Worm (Caenorhabditis elegans) whole organism, mixed stage, embryonic: ENCODE results near the gene ztf-17.

Experiments
- M03D4.4 ChIP-seq: sonication (generic microtip); optimal IDR thresholded peaks from 2 replicates; lab custom pipeline; 2017; ENCODE audit warnings: mild to moderate bottlenecking, missing genetic modification characterization, missing compliant biosample characterization
- bed-3 ChIP-seq: fragments of 200-800 bp; sonication (Bioruptor generic); optimal IDR thresholded peaks from 3 replicates; lab custom pipeline; 2018; ENCODE audit warnings: mild to moderate bottlenecking, missing genetic modification characterization, moderate library complexity, missing compliant biosample characterization
- blmp-1 ChIP-seq: fragments of 150-350 bp; optimal IDR thresholded peaks from 2 replicates; lab custom pipeline; 2014; ENCODE audit warnings: missing biosample characterization, missing genetic modification characterization
- ceh-39 ChIP-seq: fragments of 150-350 bp; optimal IDR thresholded peaks from 2 replicates; lab custom pipeline; 2014; ENCODE audit warnings: missing biosample characterization, missing genetic modification characterization
- ceh-43 ChIP-seq: fragments of 200-800 bp; sonication (Bioruptor generic); optimal IDR thresholded peaks from 2 replicates; lab custom pipeline; 2018; ENCODE audit warnings: mild to moderate bottlenecking, missing genetic modification characterization, moderate library complexity, missing compliant biosample characterization
- ceh-83 ChIP-seq: fragments of 200-800 bp; sonication (Bioruptor generic); optimal IDR thresholded peaks from 2 replicates; lab custom pipeline; 2018; ENCODE audit warnings: mild to moderate bottlenecking, missing genetic modification characterization, missing compliant biosample characterization
- ces-1 ChIP-seq: fragments of 150-350 bp; optimal IDR thresholded peaks from 2 replicates; lab custom pipeline; 2014; ENCODE audit warnings: missing biosample characterization, missing genetic modification reagents, missing genetic modification characterization
- cnd-1 ChIP-seq: fragments of 200-800 bp; sonication (Bioruptor generic); optimal IDR thresholded peaks from 2 replicates; lab custom pipeline; 2018; ENCODE audit warnings: mild to moderate bottlenecking, missing genetic modification characterization, missing compliant biosample characterization
- drap-1 ChIP-seq: fragments of 200-800 bp; sonication (Bioruptor generic); optimal IDR thresholded peaks from 3 replicates; lab custom pipeline; 2018; ENCODE audit warnings: mild to moderate bottlenecking, missing genetic modification characterization, missing compliant biosample characterization
- elt-1 ChIP-seq: sonication (generic microtip); optimal IDR thresholded peaks from 2 replicates; lab custom pipeline; 2017; ENCODE audit warnings: missing genetic modification characterization, mild to moderate bottlenecking, missing compliant biosample characterization, antibody characterized with exemption, moderate library complexity, borderline replicate concordance; ENCODE audit not compliant: insufficient read depth
- elt-3 ChIP-seq: fragments of 150-350 bp; optimal IDR thresholded peaks from 2 replicates; lab custom pipeline; 2014; ENCODE audit warnings: missing biosample characterization, missing genetic modification characterization
- flh-1 ChIP-seq: fragments of 200-800 bp; sonication (Bioruptor generic); optimal IDR thresholded peaks from 2 replicates; lab custom pipeline; 2018; ENCODE audit warnings: mild to moderate bottlenecking, missing genetic modification characterization, moderate library complexity, missing compliant biosample characterization
- ham-2 ChIP-seq: fragments of 200-800 bp; sonication (Bioruptor generic); optimal IDR thresholded peaks from 2 replicates; lab custom pipeline; 2018; ENCODE audit warnings: mild to moderate bottlenecking, missing genetic modification characterization, missing compliant biosample characterization
- hlh-1 ChIP-seq: fragments of 150-350 bp; optimal IDR thresholded peaks from 2 replicates; lab custom pipeline; 2014; ENCODE audit warnings: missing biosample characterization, missing genetic modification reagents, missing genetic modification characterization
- lin-13 ChIP-seq: fragments of 150-350 bp; optimal IDR thresholded peaks from 2 replicates; lab custom pipeline; 2014; ENCODE audit warnings: missing biosample characterization, missing genetic modification characterization
- lin-32 ChIP-seq: fragments of 200-800 bp; sonication (Bioruptor generic); optimal IDR thresholded peaks from 2 replicates; lab custom pipeline; 2018; ENCODE audit warnings: mild to moderate bottlenecking, missing genetic modification characterization, missing compliant biosample characterization
- lsy-2 ChIP-seq: fragments of 150-350 bp; optimal IDR thresholded peaks from 2 replicates; lab custom pipeline; 2014; ENCODE audit warnings: missing biosample characterization, missing genetic modification characterization
- mab-5 ChIP-seq: fragments of 150-350 bp; optimal IDR thresholded peaks from 2 replicates; lab custom pipeline; 2014; ENCODE audit warnings: missing biosample characterization, missing genetic modification characterization
- mep-1 ChIP-seq: fragments of 150-350 bp; optimal IDR thresholded peaks from 2 replicates; lab custom pipeline; 2017; ENCODE audit warnings: missing biosample characterization, missing genetic modification reagents, missing genetic modification characterization, inconsistent platforms
- mls-2 ChIP-seq: sonication (generic microtip); optimal IDR thresholded peaks from 2 replicates; lab custom pipeline; 2016; ENCODE audit warnings: mild to moderate bottlenecking, missing genetic modification characterization, moderate library complexity, missing compliant biosample characterization
- nhr-12 ChIP-seq: fragments of 150-350 bp; optimal IDR thresholded peaks from 2 replicates; lab custom pipeline; 2014; ENCODE audit warnings: missing biosample characterization, missing genetic modification characterization
- nhr-2 ChIP-seq: fragments of 150-350 bp; optimal IDR thresholded peaks from 2 replicates; lab custom pipeline; 2014; ENCODE audit warnings: missing biosample characterization, missing genetic modification characterization
- nhr-28 ChIP-seq: fragments of 150-350 bp; optimal IDR thresholded peaks from 2 replicates; lab custom pipeline; 2014; ENCODE audit warnings: missing biosample characterization, missing genetic modification characterization
- nhr-76 ChIP-seq: sonication (generic microtip); optimal IDR thresholded peaks from 2 replicates; lab custom pipeline; 2017; ENCODE audit warnings: missing biosample characterization, missing genetic modification characterization
- pha-4 ChIP-seq: fragments of 150-350 bp; optimal IDR thresholded peaks from 2 replicates; lab custom pipeline; 2018; ENCODE audit warnings: missing biosample characterization, missing genetic modification reagents, missing genetic modification characterization
- snpc-4 ChIP-seq: fragments of 150-350 bp; optimal IDR thresholded peaks from 2 replicates; lab custom pipeline; 2014; ENCODE audit warnings: missing biosample characterization, missing genetic modification characterization
- sptf-1 ChIP-seq: sonication (generic microtip); optimal IDR thresholded peaks from 2 replicates; lab custom pipeline; 2017; ENCODE audit warnings: mild to moderate bottlenecking, missing genetic modification characterization, moderate library complexity, missing compliant biosample characterization
- tbx-8 ChIP-seq: fragments of 200-800 bp; sonication (Bioruptor generic); optimal IDR thresholded peaks from 2 replicates; lab custom pipeline; 2018; ENCODE audit warnings: mild to moderate bottlenecking, missing genetic modification characterization, moderate library complexity, missing compliant biosample characterization
- unc-120 ChIP-seq: sonication (generic microtip); optimal IDR thresholded peaks from 2 replicates; lab custom pipeline; 2017; ENCODE audit warnings: missing genetic modification characterization, missing compliant biosample characterization; ENCODE audit not compliant: poor library complexity, severe bottlenecking
- unc-39 ChIP-seq: fragments of 150-350 bp; optimal IDR thresholded peaks from 2 replicates; lab custom pipeline; 2014; ENCODE audit warnings: missing biosample characterization, missing genetic modification characterization
- unc-62 ChIP-seq: fragments of 150-350 bp; optimal IDR thresholded peaks from 2 replicates; lab custom pipeline; 2014; ENCODE audit warnings: missing biosample characterization, missing genetic modification reagents, missing genetic modification characterization
- zip-8 ChIP-seq: fragments of 150-350 bp; optimal IDR thresholded peaks from 2 replicates; lab custom pipeline; 2014; ENCODE audit warnings: missing biosample characterization, missing genetic modification characterization
- ztf-11 ChIP-seq: fragments of 150-350 bp; optimal IDR thresholded peaks from 2 replicates; lab custom pipeline; 2014; ENCODE audit warnings: missing biosample characterization, missing genetic modification characterization

Gene ztf-17

ce11 chrII:7893648-7894047 is 23.7 kb upstream of the ztf-17 start:
- no peak for TF ChIP-seq ceh-39
- TF ChIP-seq pha-4 (tag; lab: Kevin White, UChicago): no peak
- TF ChIP-seq M03D4.4 (tag; lab: Kevin White, UChicago): no peak
- TF ChIP-seq elt-1 (tag; lab: Kevin White, UChicago): no peak
- TF ChIP-seq tbx-8: no peak
- TF ChIP-seq unc-62 (GFP tag; lab: Kevin White, UChicago): no peak
- no peak for TF ChIP-seq lin-32 (GFP tag; lab: Kevin White, UChicago)
- no peak for TF ChIP-seq nhr-2 (tag; lab: Kevin White, UChicago)
- no peak for TF ChIP-seq blmp-1 (tag; lab: Kevin White, UChicago)
- TF ChIP-seq hlh-1: no peak
- no peak for TF ChIP-seq nhr-12 (tag; lab: Kevin White, UChicago)
- no peak for TF ChIP-seq ceh-43 (GFP tag; lab: Kevin White, UChicago)
- TF ChIP-seq lsy-2 (tag; lab: Kevin White, UChicago): no peak

ce11 chrII:7892761-7893272 is 22.9 kb upstream of the ztf-17 start, which contains the start of gene ptc-1:
Gene ptc-1 (plus strand): TSS chrII:7893222.
- TF ChIP-seq zip-8 (no peak), ceh-39 (no peak), nhr-76 (tag; lab: Kevin White, UChicago) (no peak), bed-3 (GFP tag; lab: Kevin White, UChicago) (no peak), ham-2 (no peak), elt-3 (tag; lab: Kevin White, UChicago) (no peak), ces-1 (GFP tag; lab: Kevin White, UChicago) (no peak)

- no peak for TF ChIP-seq tbx-8
- peak; percentile 28 for TF ChIP-seq hlh-1
- TF ChIP-seq ceh-83: no peak
- peak; percentile 5 for TF ChIP-seq lsy-2 (tag; lab: Kevin White, UChicago)
- no peak for TF ChIP-seq lin-32 (GFP tag; lab: Kevin White, UChicago)
- TF ChIP-seq elt-3 (tag; lab: Kevin White, UChicago): no peak
- no peak for TF ChIP-seq sptf-1 (tag; lab: Kevin White, UChicago)
- TF ChIP-seq cnd-1: no peak
- TF ChIP-seq mls-2 (tag; lab: Kevin White, UChicago): peak; percentile 1
- TF ChIP-seq unc-120 (tag; lab: Kevin White, UChicago): peak; percentile 68
- no peak for TF ChIP-seq nhr-12 (tag; lab: Kevin White, UChicago)
- TF ChIP-seq ces-1 (GFP tag; lab: Kevin White, UChicago): peak; percentile 51
- TF ChIP-seq pha-4 (tag; lab: Kevin White, UChicago): no peak
- TF ChIP-seq nhr-76 (tag; lab: Kevin White, UChicago): no peak
- TF ChIP-seq ceh-43 (GFP tag; lab: Kevin White, UChicago): no peak
- TF ChIP-seq lin-13 (tag; lab: Kevin White, UChicago): no peak
- TF ChIP-seq elt-1 (tag; lab: Kevin White, UChicago): no peak
These were observed 22.1 kb upstream of the ztf-17 start for ce11 chrII:7891869-7892615.

ce11 chrII:7889321-7889720 is 19.4 kb upstream of the ztf-17 start:
- TF ChIP-seq ceh-83 (no peak), elt-1 (tag; lab: Kevin White, UChicago) (no peak), ham-2 (no peak), nhr-28 (tag; lab: Kevin White, UChicago) (no peak), pha-4 (tag; lab: Kevin White, UChicago) (no peak)
- TF ChIP-seq, all 35 proteins: peak for 0

- TF ChIP-seq zip-8 (no peak), mab-5 (tag; lab: Kevin White, UChicago) (no peak), bed-3 (GFP tag; lab: Kevin White, UChicago) (no peak), lsy-2 (tag; lab: Kevin White, UChicago) (no peak), mep-1 (no peak), unc-39 (tag; lab: Kevin White, UChicago) (no peak), nhr-76 (tag; lab: Kevin White, UChicago) (no peak), mls-2 (tag; lab: Kevin White, UChicago) (no peak), snpc-4 (tag; lab: Kevin White, UChicago) (no peak), drap-1 (GFP tag; lab: Kevin White, UChicago) (no peak), M03D4.4 (tag; lab: Kevin White, UChicago) (no peak), ztf-11 (no peak), flh-1 (GFP tag; lab: Kevin White, UChicago) (no peak), ceh-43 (GFP tag; lab: Kevin White, UChicago) (no peak)
- TF ChIP-seq, all 35 proteins: peak for 0
These were observed 18.8 kb upstream of the ztf-17 start for ce11 chrII:7888759-7889158.
